Worm (Caenorhabditis elegans): ENCODE data around the gene cdc-73.

The cdc-73 gene

ce11 chrIV:4014341-4014826 is 28.0 kb upstream of the cdc-73 start:
- TF ChIP-seq hlh-1 (tag; optimal IDR thresholded peaks at IDR 0.05) (no peak), ztf-11 (tag; optimal IDR thresholded peaks at IDR 0.05) (no peak), mep-1 (tag; optimal IDR thresholded peaks at IDR 0.05) (no peak), nhr-28 (tag; optimal IDR thresholded peaks at IDR 0.05) (no peak), cnd-1 (tag; optimal IDR thresholded peaks at IDR 0.05) (no peak), sem-2 (GFP tag; optimal IDR thresholded peaks at IDR 0.05) (no peak)

DNA sequence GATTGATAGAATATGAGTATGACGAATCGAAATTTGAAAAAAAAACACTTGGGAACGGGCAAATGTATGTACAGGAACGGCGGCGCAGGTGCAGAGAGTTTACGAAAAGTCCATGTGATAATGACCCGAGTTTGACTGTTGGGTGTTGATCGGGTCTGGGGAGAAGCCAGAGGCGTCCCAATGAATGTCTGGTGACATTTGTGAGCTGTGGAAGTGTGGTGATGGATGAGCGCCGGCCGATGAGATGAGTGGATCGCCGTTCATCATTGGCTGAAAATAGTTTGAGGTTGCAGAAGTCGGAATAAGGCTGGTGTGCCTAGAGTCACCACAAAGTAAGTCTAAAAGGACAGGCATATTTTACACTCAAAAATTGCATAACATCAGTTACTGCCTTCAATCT is 26.7 kb upstream of the cdc-73 start:
- TF ChIP-seq drap-1 (GFP tag; optimal IDR thresholded peaks at IDR 0.05) = no peak
- TF ChIP-seq ceh-39 (tag; optimal IDR thresholded peaks at IDR 0.05) = no peak
- no peak for TF ChIP-seq hlh-1 (tag; optimal IDR thresholded peaks at IDR 0.05)
- TF ChIP-seq nhr-28 (tag; optimal IDR thresholded peaks at IDR 0.05) = no peak
- no peak for TF ChIP-seq mls-2 (tag; optimal IDR thresholded peaks at IDR 0.05)
- TF ChIP-seq unc-120 (tag; optimal IDR thresholded peaks at IDR 0.05; ENCODE audit: poor library complexity, severe bottlenecking) = no peak
- no peak for TF ChIP-seq blmp-1 (tag; optimal IDR thresholded peaks at IDR 0.05)

ce11 chrIV:4016723-4017122 is 25.7 kb upstream of the cdc-73 start:
- TF ChIP-seq bed-3 (GFP tag; optimal IDR thresholded peaks at IDR 0.05) (no peak), mep-1 (tag; optimal IDR thresholded peaks at IDR 0.05) (no peak), lsy-2 (tag; optimal IDR thresholded peaks at IDR 0.05) (no peak), sptf-1 (tag; optimal IDR thresholded peaks at IDR 0.05) (no peak), lin-13 (tag; optimal IDR thresholded peaks at IDR 0.05) (no peak), zip-8 (tag; optimal IDR thresholded peaks at IDR 0.05) (no peak), ztf-11 (tag; optimal IDR thresholded peaks at IDR 0.05) (no peak), tbx-8 (GFP tag; optimal IDR thresholded peaks at IDR 0.05) (no peak), flh-1 (GFP tag; optimal IDR thresholded peaks at IDR 0.05) (no peak), ceh-43 (GFP tag; optimal IDR thresholded peaks at IDR 0.05) (no peak), nhr-76 (tag; optimal IDR thresholded peaks at IDR 0.05) (no peak)

DNA sequence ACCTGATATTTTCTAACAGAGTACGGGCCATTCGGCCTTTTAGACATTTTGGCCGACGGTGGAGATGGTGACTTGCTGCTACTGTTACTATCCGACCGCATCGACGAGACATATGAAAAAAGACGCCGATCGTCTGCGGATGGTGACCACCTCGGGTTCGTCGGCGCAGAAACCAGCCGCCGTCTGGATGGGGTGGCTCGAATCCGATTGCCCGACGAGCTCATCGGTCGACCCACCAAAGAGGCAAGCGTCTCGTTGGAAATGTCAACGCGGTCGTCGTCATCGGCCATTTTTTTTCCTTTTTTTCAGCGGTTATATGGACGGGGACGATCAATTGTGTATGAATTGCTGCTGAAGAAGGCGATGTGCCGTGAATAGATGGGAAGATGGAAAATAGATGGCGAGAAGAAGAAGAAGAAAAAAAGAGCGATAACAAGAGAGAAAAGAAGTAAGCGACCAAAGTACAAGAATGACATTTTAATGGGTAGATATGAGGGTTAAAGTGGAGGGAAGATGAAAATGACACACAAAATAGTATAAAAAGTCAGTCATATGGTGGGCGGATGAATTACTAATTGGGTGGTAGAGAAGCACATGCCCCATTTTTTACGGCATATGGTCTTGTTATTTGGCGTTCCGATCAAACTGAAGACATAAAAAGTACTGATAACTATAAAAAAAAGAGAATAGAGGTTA is 23.5 kb upstream of the cdc-73 start:
- TF ChIP-seq unc-62 (GFP tag; optimal IDR thresholded peaks at IDR 0.05) (no peak), ces-1 (GFP tag; optimal IDR thresholded peaks at IDR 0.05) (no peak), elt-1 (tag; optimal IDR thresholded peaks at IDR 0.05; ENCODE audit: borderline replicate concordance, insufficient read depth) (peak; percentile 17), unc-120 (tag; optimal IDR thresholded peaks at IDR 0.05; ENCODE audit: poor library complexity, severe bottlenecking) (no peak), snpc-4 (tag; optimal IDR thresholded peaks at IDR 0.05) (no peak)

DNA sequence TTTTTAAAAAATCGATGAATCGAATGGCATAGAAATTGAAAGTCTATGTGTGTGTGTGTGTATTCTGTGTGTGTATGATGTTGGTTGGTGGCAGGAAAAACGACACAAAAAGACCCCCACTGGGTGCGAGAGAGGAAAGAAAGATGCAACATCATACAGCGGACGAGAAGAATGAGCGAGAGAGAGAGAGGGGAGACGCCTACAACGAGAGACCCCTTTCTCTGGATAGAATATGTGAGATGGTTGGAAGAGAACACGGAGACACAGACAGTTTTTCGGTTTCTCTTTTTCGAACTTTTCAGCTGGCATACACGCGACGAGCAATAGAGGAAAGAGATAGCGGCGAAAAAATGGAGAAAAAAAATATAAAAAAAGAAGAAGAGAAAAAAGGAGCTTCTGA is 22.5 kb upstream of the cdc-73 start:
- no peak for TF ChIP-seq elt-3 (tag; optimal IDR thresholded peaks at IDR 0.05)
- TF ChIP-seq lin-13 (tag; optimal IDR thresholded peaks at IDR 0.05) = peak; percentile 22
- TF ChIP-seq sptf-1 (tag; optimal IDR thresholded peaks at IDR 0.05) = peak; percentile 35
- TF ChIP-seq unc-120 (tag; optimal IDR thresholded peaks at IDR 0.05; ENCODE audit: poor library complexity, severe bottlenecking) = peak; percentile 63
- peak; percentile 56 for TF ChIP-seq hlh-1 (tag; optimal IDR thresholded peaks at IDR 0.05)
- TF ChIP-seq mep-1 (tag; optimal IDR thresholded peaks at IDR 0.05) = peak; percentile 32
- no peak for TF ChIP-seq drap-1 (GFP tag; optimal IDR thresholded peaks at IDR 0.05)
- no peak for TF ChIP-seq zip-8 (tag; optimal IDR thresholded peaks at IDR 0.05)
- TF ChIP-seq unc-62 (GFP tag; optimal IDR thresholded peaks at IDR 0.05) = peak; percentile 60
- TF ChIP-seq lin-32 (GFP tag; optimal IDR thresholded peaks at IDR 0.05) = peak; percentile 34

ce11 chrIV:4021847-4022780 is 20.3 kb upstream of the cdc-73 start:
- peak; percentile 35 for TF ChIP-seq ces-1 (GFP tag; optimal IDR thresholded peaks at IDR 0.05)
- TF ChIP-seq hlh-1 (tag; optimal IDR thresholded peaks at IDR 0.05) = no peak
- peak; percentile 24 for TF ChIP-seq blmp-1 (tag; optimal IDR thresholded peaks at IDR 0.05)
- no peak for TF ChIP-seq nhr-76 (tag; optimal IDR thresholded peaks at IDR 0.05)
- peak; percentile 23 for TF ChIP-seq elt-1 (tag; optimal IDR thresholded peaks at IDR 0.05; ENCODE audit: borderline replicate concordance, insufficient read depth)
- peak; percentile 18 for TF ChIP-seq unc-62 (GFP tag; optimal IDR thresholded peaks at IDR 0.05)
- TF ChIP-seq pha-4 (tag; optimal IDR thresholded peaks at IDR 0.05) = peak; percentile 26
